Worm (Caenorhabditis elegans) whole organism, young adult: Measurements from ENCODE around the gene Y41C4A.18.

Experiments
- attf-6 ChIP-seq: fragments of 200-800 bp; sonication (Bioruptor generic); IDR thresholded peaks from 2 replicates; pipeline ENCODE4 v1.3.6; 2022; ENCODE audit warnings: missing genetic modification reagents, missing genetic modification characterization, missing compliant biosample characterization
- cebp-2 ChIP-seq: fragments of 200-800 bp; sonication (Bioruptor generic); IDR thresholded peaks from 2 replicates; pipeline ENCODE4 v1.3.6; 2022; ENCODE audit warnings: missing genetic modification characterization, missing compliant biosample characterization
- hmg-1.2 ChIP-seq: fragments of 200-800 bp; sonication (Bioruptor generic); IDR thresholded peaks from 2 replicates; pipeline ENCODE4 v1.3.6; 2022; ENCODE audit warnings: missing genetic modification reagents, missing genetic modification characterization, missing compliant biosample characterization
- rpc-1 ChIP-seq, 2 experiments: fragments of 150-350 bp in 1 of 2; sonication (generic microtip) in 1 of 2; optimal IDR thresholded peaks; 2 replicates each; lab custom pipeline; 2014 to 2018; ENCODE audit warnings: missing biosample characterization in 1 of 2, missing genetic modification characterization in 1 of 2, missing genetic modification reagents in 1 of 2, missing genotype in 1 of 2
- ztf-18 ChIP-seq: sonication (generic microtip); optimal IDR thresholded peaks from 2 replicates; lab custom pipeline; 2016; ENCODE audit warnings: missing genotype, mild to moderate bottlenecking, missing genetic modification characterization, missing compliant biosample characterization
- ztf-3 ChIP-seq: fragments of 200-800 bp; sonication (Bioruptor generic); optimal IDR thresholded peaks from 2 replicates; lab custom pipeline; 2018; ENCODE audit warnings: mild to moderate bottlenecking, missing genetic modification characterization, missing compliant biosample characterization

- no peak for TF ChIP-seq hmg-1.2
- no peak for TF ChIP-seq ztf-18 (tag; lab: Kevin White, UChicago)
- no peak for TF ChIP-seq ztf-3 (GFP tag; lab: Kevin White, UChicago)
- TF ChIP-seq rpc-1 (optimal IDR thresholded peaks at IDR 0.05; lab: Kevin White, UChicago) = no peak
- TF ChIP-seq rpc-1 (tag; optimal IDR thresholded peaks at IDR 0.05; lab: Kevin White, UChicago) = no peak
- TF ChIP-seq attf-6 (GFP tag; lab: Robert Waterston, UW) = no peak
- 0 out of 2 replicates have a peak, but pooled peaks have one; percentile 57 for TF ChIP-seq cebp-2 (GFP tag; lab: Robert Waterston, UW)
These were observed 30.2 kb downstream of the Y41C4A.18 start for ce11 chrIII:11760634-11761033.
